Worm (Caenorhabditis elegans) whole organism, L3 larva: ENCODE results near the gene mac-1.

Experiments used
- egl-27 ChIP-seq: sonication (generic microtip); optimal IDR thresholded peaks from 4 replicates; lab custom pipeline; 2017; ENCODE audit warnings: missing biosample characterization, missing genetic modification reagents, missing genetic modification characterization
- elt-1 ChIP-seq: fragments of 150-350 bp; optimal IDR thresholded peaks from 2 replicates; lab custom pipeline; 2014; ENCODE audit warnings: missing biosample characterization, missing genetic modification characterization
- fos-1 ChIP-seq: fragments of 150-350 bp; optimal IDR thresholded peaks from 2 replicates; lab custom pipeline; 2014; ENCODE audit warnings: missing biosample characterization, missing genetic modification characterization
- lsy-12 ChIP-seq: sonication (generic microtip); optimal IDR thresholded peaks from 2 replicates; lab custom pipeline; 2016; ENCODE audit warnings: mild to moderate bottlenecking, missing genetic modification characterization, missing compliant biosample characterization
- mdl-1 ChIP-seq: fragments of 150-350 bp; optimal IDR thresholded peaks from 2 replicates; lab custom pipeline; 2014; ENCODE audit warnings: missing biosample characterization, missing genetic modification characterization
- mml-1 ChIP-seq: fragments of 150-350 bp; sonication (generic microtip); optimal IDR thresholded peaks from 3 replicates; lab custom pipeline; 2014; ENCODE audit warnings: missing biosample characterization, missing genetic modification characterization
- nhr-11 ChIP-seq: fragments of 150-350 bp; optimal IDR thresholded peaks from 2 replicates; lab custom pipeline; 2014; ENCODE audit warnings: missing biosample characterization, missing genetic modification characterization
- nhr-67 ChIP-seq: fragments of 150-350 bp; optimal IDR thresholded peaks from 2 replicates; lab custom pipeline; 2014; ENCODE audit warnings: missing biosample characterization, missing genetic modification characterization
- nhr-77 ChIP-seq: fragments of 150-350 bp; optimal IDR thresholded peaks from 2 replicates; lab custom pipeline; 2014; ENCODE audit warnings: missing biosample characterization, missing genetic modification characterization
- snpc-4 ChIP-seq: fragments of 150-350 bp; optimal IDR thresholded peaks from 2 replicates; lab custom pipeline; 2014; ENCODE audit warnings: missing biosample characterization, missing genetic modification characterization
- unc-62 ChIP-seq: fragments of 150-350 bp; sonication (generic microtip); optimal IDR thresholded peaks from 4 replicates; lab custom pipeline; 2014; ENCODE audit warnings: missing biosample characterization, missing genetic modification reagents, missing genetic modification characterization
- ztf-11 ChIP-seq: fragments of 150-350 bp; optimal IDR thresholded peaks from 2 replicates; lab custom pipeline; 2014; ENCODE audit warnings: missing biosample characterization, missing genetic modification characterization
- ztf-4 ChIP-seq: fragments of 150-350 bp; optimal IDR thresholded peaks from 2 replicates; lab custom pipeline; 2014; ENCODE audit warnings: missing biosample characterization, missing genetic modification characterization

DNA sequence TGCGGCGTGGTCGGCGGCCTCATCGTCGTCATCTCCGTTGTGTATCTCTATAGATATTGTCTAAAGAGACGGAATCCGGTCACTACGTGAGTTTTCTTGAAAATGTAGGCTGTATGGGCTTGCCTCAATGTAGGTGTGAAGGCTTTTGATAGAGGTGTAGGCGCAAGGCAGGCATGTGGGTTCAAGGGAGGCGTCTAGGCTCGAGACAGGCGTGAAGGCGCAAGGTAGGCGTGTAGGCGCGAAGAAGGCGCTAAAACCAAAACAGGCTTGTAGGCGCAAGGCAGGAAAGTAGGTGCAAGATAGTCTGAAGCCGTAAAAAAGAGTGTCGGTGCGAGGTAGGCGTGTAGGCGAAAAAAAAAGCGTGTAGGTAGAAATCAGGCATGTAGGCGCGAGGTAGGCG lies 42.5 kb downstream of the mac-1 start:
- TF ChIP-seq elt-1: no peak
- TF ChIP-seq nhr-77: no peak
- TF ChIP-seq lsy-12: no peak
- TF ChIP-seq egl-27 (tag; lab: Kevin White, UChicago): no peak
- no peak for TF ChIP-seq unc-62 (GFP tag; lab: Kevin White, UChicago)
- TF ChIP-seq nhr-67 (tag; lab: Kevin White, UChicago): no peak
- TF ChIP-seq mdl-1 (tag; lab: Kevin White, UChicago): no peak
- no peak for TF ChIP-seq ztf-4 (tag; lab: Kevin White, UChicago)
- TF ChIP-seq fos-1 (tag; lab: Kevin White, UChicago): no peak
- TF ChIP-seq mml-1 (tag; lab: Kevin White, UChicago): no peak
- TF ChIP-seq nhr-11 (tag; lab: Kevin White, UChicago): no peak
- no peak for TF ChIP-seq snpc-4 (tag; lab: Kevin White, UChicago)
- no peak for TF ChIP-seq ztf-11
